Worm (Caenorhabditis elegans) whole organism, L2 larva: ENCODE measurements around the gene grd-4.

Experiments
- aly-2 ChIP-seq: fragments of 150-350 bp; optimal IDR thresholded peaks from 2 replicates; lab custom pipeline; 2014; ENCODE audit warnings: missing biosample characterization, missing genetic modification characterization
- elt-1 ChIP-seq: fragments of 150-350 bp; optimal IDR thresholded peaks from 2 replicates; lab custom pipeline; 2014; ENCODE audit warnings: missing biosample characterization, missing genetic modification characterization
- lin-39 ChIP-seq: fragments of 150-350 bp; optimal IDR thresholded peaks from 2 replicates; lab custom pipeline; 2014; ENCODE audit warnings: missing biosample characterization, missing genetic modification reagents, missing genetic modification characterization
- mbf-1 ChIP-seq: sonication (generic microtip); optimal IDR thresholded peaks from 2 replicates; lab custom pipeline; 2017; ENCODE audit warnings: missing biosample characterization, missing genetic modification characterization
- nhr-11 ChIP-seq: fragments of 150-350 bp; optimal IDR thresholded peaks from 2 replicates; lab custom pipeline; 2014; ENCODE audit warnings: missing biosample characterization, missing genetic modification characterization
- nhr-6 ChIP-seq: fragments of 150-350 bp; optimal IDR thresholded peaks from 2 replicates; lab custom pipeline; 2014; ENCODE audit warnings: missing biosample characterization, missing genetic modification characterization
- nhr-77 ChIP-seq: fragments of 150-350 bp; optimal IDR thresholded peaks from 2 replicates; lab custom pipeline; 2014; ENCODE audit warnings: missing biosample characterization, missing genetic modification characterization
- unc-62 ChIP-seq: fragments of 150-350 bp; optimal IDR thresholded peaks from 2 replicates; lab custom pipeline; 2014; ENCODE audit warnings: missing biosample characterization, missing genetic modification reagents, missing genetic modification characterization
- ztf-4 ChIP-seq: fragments of 150-350 bp; optimal IDR thresholded peaks from 2 replicates; lab custom pipeline; 2014; ENCODE audit warnings: missing biosample characterization, missing genetic modification characterization

DNA sequence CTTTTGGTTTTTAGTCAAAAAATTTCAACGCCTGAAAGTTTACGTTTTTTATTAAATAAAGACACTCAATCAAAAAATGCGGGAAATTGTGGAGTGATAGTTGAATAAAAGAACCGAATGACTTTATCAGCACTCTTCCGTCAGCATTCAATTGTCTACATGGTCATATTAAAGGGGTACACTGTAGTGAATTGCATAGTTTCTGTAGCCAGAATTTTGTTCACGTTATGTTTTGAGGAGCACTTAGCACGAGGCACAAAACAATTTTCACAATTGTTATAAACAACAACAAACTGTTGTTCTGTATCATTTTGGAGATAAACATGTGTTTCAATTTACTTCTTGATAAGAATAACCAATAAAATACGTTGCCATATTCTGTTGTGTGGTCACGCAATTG lies 48.0 kb downstream of the grd-4 start, which contains the start of gene D2021.4:
- no peak for TF ChIP-seq mbf-1
- TF ChIP-seq nhr-6 (tag; lab: Kevin White, UChicago) = no peak
- TF ChIP-seq aly-2 (tag; lab: Kevin White, UChicago) = no peak
- TF ChIP-seq unc-62 (GFP tag; lab: Kevin White, UChicago) = no peak
- TF ChIP-seq ztf-4 = no peak
- TF ChIP-seq nhr-77 = no peak
- no peak for TF ChIP-seq lin-39
- no peak for TF ChIP-seq nhr-11 (tag; lab: Kevin White, UChicago)
- no peak for TF ChIP-seq elt-1 (tag; lab: Kevin White, UChicago)
